Fruit fly (Drosophila melanogaster): ENCODE measurements around the gene Arr2.

Arr2 gene

dm6 chr3L:8603880-8604692 lies 44.6 kb downstream of the Arr2 start, which contains the start of the genes CG5989 and CG6282 (continued):
- TF ChIP-seq crol (GFP tag; IDR thresholded peaks at IDR 0.05): no peak
- TF ChIP-seq sd (tag; optimal IDR thresholded peaks at IDR 0.05): peak; percentile 82
- peak; percentile 58 for TF ChIP-seq Hsf (GFP tag; optimal IDR thresholded peaks at IDR 0.05)
- peak; percentile 19 for TF ChIP-seq fd3F (GFP tag; optimal IDR thresholded peaks at IDR 0.05)
- TF ChIP-seq CG13296 (GFP tag; optimal IDR thresholded peaks at IDR 0.05): no peak
- TF ChIP-seq CG16815 (GFP tag; optimal IDR thresholded peaks at IDR 0.05): no peak
- no peak for TF ChIP-seq sima (GFP tag; optimal IDR thresholded peaks at IDR 0.05)
- TF ChIP-seq Dref (GFP tag; IDR thresholded peaks at IDR 0.05): peak; percentile 60
- TF ChIP-seq CG11093 (GFP tag; IDR thresholded peaks at IDR 0.05): no peak
- TF ChIP-seq dmrt11E (tag; optimal IDR thresholded peaks at IDR 0.05): peak; percentile 31
- TF ChIP-seq zen2 (GFP tag; IDR thresholded peaks at IDR 0.05; ENCODE audit: partially characterized antibody): no peak; the same call in 2 of the 3 replicates
- TF ChIP-seq stc (GFP tag; IDR thresholded peaks at IDR 0.05): no peak
- peak; percentile 52 for TF ChIP-seq gfzf (GFP tag; optimal IDR thresholded peaks at IDR 0.05)
- TF ChIP-seq fu2 (GFP tag; optimal IDR thresholded peaks at IDR 0.05): no peak
- TF ChIP-seq NC2α (GFP tag; optimal IDR thresholded peaks at IDR 0.05): no peak
- TF ChIP-seq CG8478 (optimal IDR thresholded peaks at IDR 0.05): no peak
- no peak for TF ChIP-seq CG3065 (GFP tag; optimal IDR thresholded peaks at IDR 0.05)
- no peak for TF ChIP-seq wek (GFP tag; optimal IDR thresholded peaks at IDR 0.05)
- TF ChIP-seq CG18011 (GFP tag; optimal IDR thresholded peaks at IDR 0.05): no peak
- peak; percentile 46 for TF ChIP-seq CG8924 (tag; optimal IDR thresholded peaks at IDR 0.05)
- TF ChIP-seq CG15514 (GFP tag; optimal IDR thresholded peaks at IDR 0.05): peak; percentile 77
- no peak for TF ChIP-seq Fer1 (GFP tag; optimal IDR thresholded peaks at IDR 0.05)
- TF ChIP-seq CG1792 (GFP tag; optimal IDR thresholded peaks at IDR 0.05): no peak
- no peak for TF ChIP-seq CG1602 (GFP tag; optimal IDR thresholded peaks at IDR 0.05)
- TF ChIP-seq CG14014 (GFP tag; IDR thresholded peaks at IDR 0.05): peak; percentile 57
- TF ChIP-seq CG7357 (GFP tag; IDR thresholded peaks at IDR 0.05): no peak

dm6 chr3L:8600752-8601433 lies 47.8 kb downstream of the Arr2 start, which contains the start of the genes Nelf-E and RpL14:
Gene Nelf-E (minus strand): TSS chr3L:8600879.
Gene RpL14 (plus strand): TSS chr3L:8601006.
- TF ChIP-seq CG15269 (tag; optimal IDR thresholded peaks at IDR 0.05): peak; percentile 89
- peak; percentile 93 for TF ChIP-seq CG1024 (GFP tag; IDR thresholded peaks at IDR 0.05)
- peak; percentile 90 for TF ChIP-seq tgo (GFP tag; IDR thresholded peaks at IDR 0.05)
- peak; percentile 86 for TF ChIP-seq D19B (GFP tag; optimal IDR thresholded peaks at IDR 0.05)
- TF ChIP-seq Bgb (GFP tag; IDR thresholded peaks at IDR 0.05; ENCODE audit: partially characterized antibody): peak; percentile 61; the same call in 1 of the 2 replicates
- TF ChIP-seq CG13775 (GFP tag; optimal IDR thresholded peaks at IDR 0.05): peak; percentile 97
- peak; percentile 68 for TF ChIP-seq row (GFP tag; IDR thresholded peaks at IDR 0.05)
- TF ChIP-seq CG18476 (GFP tag; optimal IDR thresholded peaks at IDR 0.05): peak; percentile 87
- peak; percentile 98 for TF ChIP-seq CG1603 (tag; optimal IDR thresholded peaks at IDR 0.05)
- peak; percentile 98 for TF ChIP-seq CG17912 (GFP tag; optimal IDR thresholded peaks at IDR 0.05)
- peak; percentile 93 for TF ChIP-seq crc (GFP tag; optimal IDR thresholded peaks at IDR 0.05)
- peak; percentile 96 for TF ChIP-seq Dbx (GFP tag; IDR thresholded peaks at IDR 0.05)
- peak; percentile 92 for TF ChIP-seq ac (GFP tag; optimal IDR thresholded peaks at IDR 0.05)
- TF ChIP-seq Hr51 (GFP tag; optimal IDR thresholded peaks at IDR 0.05): peak; percentile 82 to 97
- TF ChIP-seq esg (GFP tag; conservative IDR thresholded peaks at IDR 0.05): peak; percentile 65
- TF ChIP-seq Sry-β (GFP tag; optimal IDR thresholded peaks at IDR 0.05): peak; percentile 72
- TF ChIP-seq tx (GFP tag; optimal IDR thresholded peaks at IDR 0.05): peak; percentile 90
- no peak for TF ChIP-seq prd (optimal IDR thresholded peaks at IDR 0.05)
- TF ChIP-seq prd (GFP tag; IDR thresholded peaks at IDR 0.05): peak; percentile 84
- TF ChIP-seq CG12071 (GFP tag; optimal IDR thresholded peaks at IDR 0.05): peak; percentile 97
- peak; percentile 97 for TF ChIP-seq Meics (GFP tag; optimal IDR thresholded peaks at IDR 0.05)
- TF ChIP-seq Hand (GFP tag; optimal IDR thresholded peaks at IDR 0.05): peak; percentile 89
- TF ChIP-seq CG8388 (GFP tag; optimal IDR thresholded peaks at IDR 0.05): peak; percentile 89

Measured in whole organism, embryonic.